Fruit fly (Drosophila melanogaster): ENCODE results near the gene CG2865.
A peak's percentile ranks its signal among the peaks of the same experiment; 100 is the strongest.

The CG2865 gene

dm6 chrX:2296230-2297044 lies 3.2 kb upstream of the CG2865 start:
- TF ChIP-seq h (GFP tag; optimal IDR thresholded peaks at IDR 0.05): peak; percentile 92
- peak; percentile 95 for TF ChIP-seq HLH106 (tag; optimal IDR thresholded peaks at IDR 0.05)
- TF ChIP-seq usp (GFP tag; optimal IDR thresholded peaks at IDR 0.05): peak; percentile 16
- TF ChIP-seq CG9705 (GFP tag; optimal IDR thresholded peaks at IDR 0.05): peak; percentile 96
- no peak for TF ChIP-seq brk (GFP tag; optimal IDR thresholded peaks at IDR 0.05)
- peak; percentile 97 for TF ChIP-seq fru (GFP tag; optimal IDR thresholded peaks at IDR 0.05)
- peak; percentile 81 for TF ChIP-seq Jra (GFP tag; optimal IDR thresholded peaks at IDR 0.05)
- TF ChIP-seq psq (GFP tag; optimal IDR thresholded peaks at IDR 0.05): peak; percentile 89
- no peak for TF ChIP-seq GATAd (GFP tag; optimal IDR thresholded peaks at IDR 0.05)
- no peak for TF ChIP-seq Vsx2 (GFP tag; optimal IDR thresholded peaks at IDR 0.05; ENCODE audit: partially characterized antibody)
- TF ChIP-seq Hr83 (GFP tag; optimal IDR thresholded peaks at IDR 0.05; ENCODE audit: poor library complexity, severe bottlenecking): peak; percentile 71
- TF ChIP-seq Myc (optimal IDR thresholded peaks at IDR 0.05): no peak
- no peak for TF ChIP-seq Dfd (GFP tag; optimal IDR thresholded peaks at IDR 0.05)
- TF ChIP-seq ey (GFP tag; optimal IDR thresholded peaks at IDR 0.05): peak; percentile 95
- TF ChIP-seq Dif (GFP tag; optimal IDR thresholded peaks at IDR 0.05; ENCODE audit: partially characterized antibody): peak; percentile 52
- TF ChIP-seq rgr (GFP tag; optimal IDR thresholded peaks at IDR 0.05): peak; percentile 89
- TF ChIP-seq CG32264 (GFP tag; optimal IDR thresholded peaks at IDR 0.05): peak; percentile 83
- TF ChIP-seq jim (GFP tag; optimal IDR thresholded peaks at IDR 0.05): no peak
- no peak for TF ChIP-seq Abd-B (GFP tag; optimal IDR thresholded peaks at IDR 0.05)
- TF ChIP-seq Sp1 (GFP tag; optimal IDR thresholded peaks at IDR 0.05): peak; percentile 97
- peak in 1 of 2 experiments; percentile 46 for TF ChIP-seq dl (GFP tag; optimal IDR thresholded peaks at IDR 0.05; ENCODE audit: insufficient read depth in 1 of 2, partially characterized antibody in 2 of 2)
- TF ChIP-seq dmrt93B (GFP tag; optimal IDR thresholded peaks at IDR 0.05): peak; percentile 96
- no peak for TF ChIP-seq pan (optimal IDR thresholded peaks at IDR 0.05)
- TF ChIP-seq sage (GFP tag; optimal IDR thresholded peaks at IDR 0.05): no peak
- peak; percentile 80 to 95 for TF ChIP-seq foxo (GFP tag; optimal IDR thresholded peaks at IDR 0.05)
- TF ChIP-seq OdsH (GFP tag; optimal IDR thresholded peaks at IDR 0.05): peak; percentile 91
- TF ChIP-seq Rel (GFP tag; optimal IDR thresholded peaks at IDR 0.05): peak; percentile 19
- TF ChIP-seq Rel (tag; optimal IDR thresholded peaks at IDR 0.05): peak; percentile 79
- peak; percentile 95 for TF ChIP-seq br (GFP tag; optimal IDR thresholded peaks at IDR 0.05)
- peak; percentile 81 for TF ChIP-seq sv (GFP tag; optimal IDR thresholded peaks at IDR 0.05)
- TF ChIP-seq dsf (GFP tag; optimal IDR thresholded peaks at IDR 0.05; ENCODE audit: borderline replicate concordance): no peak
- no peak for TF ChIP-seq N (GFP tag; optimal IDR thresholded peaks at IDR 0.05)
- TF ChIP-seq Hr78 (GFP tag; optimal IDR thresholded peaks at IDR 0.05): no peak
- TF ChIP-seq CrebA (GFP tag; optimal IDR thresholded peaks at IDR 0.05; ENCODE audit: borderline replicate concordance): peak; percentile 53
- no peak for TF ChIP-seq lola (GFP tag; optimal IDR thresholded peaks at IDR 0.05)
- peak; percentile 48 for TF ChIP-seq Mio (GFP tag; optimal IDR thresholded peaks at IDR 0.05)
- TF ChIP-seq Hnf4 (GFP tag; optimal IDR thresholded peaks at IDR 0.05): peak; percentile 49
- TF ChIP-seq tai (GFP tag; optimal IDR thresholded peaks at IDR 0.05): peak; percentile 78
- TF ChIP-seq woc (GFP tag; optimal IDR thresholded peaks at IDR 0.05): peak; percentile 97

DNA sequence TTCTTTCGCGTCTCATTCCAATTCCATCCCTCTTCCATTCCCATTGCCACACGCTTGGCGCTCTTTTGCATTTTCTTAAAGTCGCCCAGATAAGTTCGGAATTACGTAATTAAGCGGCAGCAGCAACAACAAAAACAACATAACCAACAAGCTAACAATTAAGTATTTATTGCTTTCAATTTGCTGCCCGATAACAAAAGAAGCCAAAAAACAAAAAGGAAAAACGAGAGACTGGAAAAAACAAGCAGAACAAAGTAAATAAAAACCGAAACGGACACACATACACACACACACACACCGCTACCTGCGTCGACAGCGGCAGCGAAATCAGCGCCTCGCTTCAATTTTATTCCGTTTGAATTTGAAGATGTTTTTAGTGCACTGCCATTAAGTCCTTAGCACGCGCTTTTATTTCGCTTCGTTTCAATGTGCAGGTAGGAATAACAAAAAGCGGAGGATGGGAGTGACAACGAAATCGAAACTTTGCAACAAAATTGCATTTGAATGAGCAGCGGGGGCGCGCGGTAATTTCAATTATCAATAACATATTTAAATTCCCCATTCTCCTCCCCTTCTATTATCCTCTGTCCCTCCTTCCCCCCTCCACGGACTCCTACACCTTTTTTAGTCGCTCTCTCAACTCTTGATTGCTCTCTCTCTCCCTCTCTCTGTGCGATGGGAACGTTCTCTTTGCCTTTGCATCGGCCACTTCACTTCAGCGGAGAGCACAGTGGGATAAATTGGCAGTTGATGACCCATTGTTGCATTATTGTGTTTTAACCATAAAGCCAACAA lies 2.4 kb upstream of the CG2865 start, which contains the start of gene Raf:
Gene Raf (plus strand): TSS at position 32 of the 795 bp plus-strand sequence.
- no peak for TF ChIP-seq br (GFP tag; optimal IDR thresholded peaks at IDR 0.05)
- TF ChIP-seq Rel (GFP tag; optimal IDR thresholded peaks at IDR 0.05): no peak
- peak; percentile 30 for TF ChIP-seq Rel (tag; optimal IDR thresholded peaks at IDR 0.05)
- TF ChIP-seq CG9705 (GFP tag; optimal IDR thresholded peaks at IDR 0.05): no peak
- no peak for TF ChIP-seq Myc (optimal IDR thresholded peaks at IDR 0.05)
- TF ChIP-seq tai (GFP tag; optimal IDR thresholded peaks at IDR 0.05): no peak
- TF ChIP-seq dsf (GFP tag; optimal IDR thresholded peaks at IDR 0.05; ENCODE audit: borderline replicate concordance): no peak
- no peak for TF ChIP-seq pan (optimal IDR thresholded peaks at IDR 0.05)
- no peak for TF ChIP-seq Vsx2 (GFP tag; optimal IDR thresholded peaks at IDR 0.05; ENCODE audit: partially characterized antibody)
- TF ChIP-seq CrebA (GFP tag; optimal IDR thresholded peaks at IDR 0.05; ENCODE audit: borderline replicate concordance): peak; percentile 0
- TF ChIP-seq foxo (GFP tag; optimal IDR thresholded peaks at IDR 0.05): no peak
- TF ChIP-seq Jra (GFP tag; optimal IDR thresholded peaks at IDR 0.05): no peak
- peak; percentile 68 for TF ChIP-seq jim (GFP tag; optimal IDR thresholded peaks at IDR 0.05)
- TF ChIP-seq Sp1 (GFP tag; optimal IDR thresholded peaks at IDR 0.05): peak; percentile 25
- no peak for TF ChIP-seq GATAd (GFP tag; optimal IDR thresholded peaks at IDR 0.05)
- no peak for TF ChIP-seq Mio (GFP tag; optimal IDR thresholded peaks at IDR 0.05)
- TF ChIP-seq dmrt93B (GFP tag; optimal IDR thresholded peaks at IDR 0.05): no peak
- no peak for TF ChIP-seq usp (GFP tag; optimal IDR thresholded peaks at IDR 0.05)
- peak; percentile 58 for TF ChIP-seq Hnf4 (GFP tag; optimal IDR thresholded peaks at IDR 0.05)
- peak; percentile 67 to 91 for TF ChIP-seq dl (GFP tag; optimal IDR thresholded peaks at IDR 0.05; ENCODE audit: insufficient read depth in 1 of 2, partially characterized antibody in 2 of 2)
- no peak for TF ChIP-seq sage (GFP tag; optimal IDR thresholded peaks at IDR 0.05)
- TF ChIP-seq OdsH (GFP tag; optimal IDR thresholded peaks at IDR 0.05): no peak
- TF ChIP-seq Dfd (GFP tag; optimal IDR thresholded peaks at IDR 0.05): no peak
- TF ChIP-seq rgr (GFP tag; optimal IDR thresholded peaks at IDR 0.05): no peak
- TF ChIP-seq psq (GFP tag; optimal IDR thresholded peaks at IDR 0.05): no peak
- no peak for TF ChIP-seq Abd-B (GFP tag; optimal IDR thresholded peaks at IDR 0.05)
- TF ChIP-seq h (GFP tag; optimal IDR thresholded peaks at IDR 0.05): no peak
- TF ChIP-seq lola (GFP tag; optimal IDR thresholded peaks at IDR 0.05): no peak
- peak; percentile 91 for TF ChIP-seq Dif (GFP tag; optimal IDR thresholded peaks at IDR 0.05; ENCODE audit: partially characterized antibody)
- TF ChIP-seq N (GFP tag; optimal IDR thresholded peaks at IDR 0.05): no peak
- TF ChIP-seq fru (GFP tag; optimal IDR thresholded peaks at IDR 0.05): no peak
- no peak for TF ChIP-seq HLH106 (tag; optimal IDR thresholded peaks at IDR 0.05)
- TF ChIP-seq CG32264 (GFP tag; optimal IDR thresholded peaks at IDR 0.05): no peak
- no peak for TF ChIP-seq sv (GFP tag; optimal IDR thresholded peaks at IDR 0.05)
- TF ChIP-seq Hr78 (GFP tag; optimal IDR thresholded peaks at IDR 0.05): no peak
- TF ChIP-seq ey (GFP tag; optimal IDR thresholded peaks at IDR 0.05): no peak
- TF ChIP-seq woc (GFP tag; optimal IDR thresholded peaks at IDR 0.05): no peak
- TF ChIP-seq Hr83 (GFP tag; optimal IDR thresholded peaks at IDR 0.05; ENCODE audit: poor library complexity, severe bottlenecking): no peak

Measured in whole organism, wandering third instar larva.